Worm (Caenorhabditis elegans) whole organism, young adult: Measurements from ENCODE around the gene arrd-17.

Experiments used
- B0019.2 ChIP-seq: fragments of 200-800 bp; sonication (Bioruptor generic); conservative IDR thresholded peaks from 2 replicates; pipeline ENCODE4 v1.3.6; 2022; ENCODE audit warnings: missing genetic modification reagents, missing genetic modification characterization, missing compliant biosample characterization
- B0261.1 ChIP-seq: sonication (generic microtip); optimal IDR thresholded peaks from 2 replicates; lab custom pipeline; 2016; ENCODE audit warnings: mild to moderate bottlenecking, missing genetic modification characterization, moderate library complexity, missing compliant biosample characterization
- F33H1.4 ChIP-seq: fragments of 200-800 bp; sonication (Bioruptor generic); IDR thresholded peaks from 2 replicates; pipeline ENCODE4 v1.3.6; 2022; ENCODE audit warnings: missing genetic modification reagents, missing genetic modification characterization, missing compliant biosample characterization
- F49E8.2 ChIP-seq: sonication (generic microtip); optimal IDR thresholded peaks from 3 replicates; lab custom pipeline; 2017; ENCODE audit warnings: missing genetic modification characterization, mild to moderate bottlenecking, missing compliant biosample characterization, antibody characterized with exemption, moderate library complexity; ENCODE audit not compliant: insufficient read depth
- F57C9.4 ChIP-seq: sonication (generic microtip); optimal IDR thresholded peaks from 2 replicates; lab custom pipeline; 2017; ENCODE audit warnings: mild to moderate bottlenecking, missing genetic modification characterization, missing compliant biosample characterization
- K12H6.12 ChIP-seq: fragments of 200-800 bp; sonication (Bioruptor generic); optimal IDR thresholded peaks from 2 replicates; lab custom pipeline; 2018; ENCODE audit warnings: mild to moderate bottlenecking, missing genetic modification characterization, missing compliant biosample characterization
- T26A5.8 ChIP-seq: sonication (generic microtip); optimal IDR thresholded peaks from 2 replicates; lab custom pipeline; 2016; ENCODE audit warnings: missing genetic modification characterization, missing compliant biosample characterization
- Y79H2A.3 ChIP-seq: fragments of 200-800 bp; sonication (Bioruptor generic); conservative IDR thresholded peaks from 2 replicates; pipeline ENCODE4 v1.3.6; 2022; ENCODE audit warnings: missing genetic modification reagents, missing genetic modification characterization, missing compliant biosample characterization
- attf-3 ChIP-seq: fragments of 200-800 bp; sonication (Bioruptor generic); conservative IDR thresholded peaks from 2 replicates; pipeline ENCODE4 v1.3.6; 2022; ENCODE audit warnings: missing genetic modification reagents, missing genetic modification characterization, missing compliant biosample characterization
- cebp-2 ChIP-seq: fragments of 200-800 bp; sonication (Bioruptor generic); IDR thresholded peaks from 2 replicates; pipeline ENCODE4 v1.3.6; 2022; ENCODE audit warnings: missing genetic modification characterization, missing compliant biosample characterization
- ceh-91 ChIP-seq: fragments of 200-800 bp; sonication (Bioruptor generic); IDR thresholded peaks from 2 replicates; pipeline ENCODE4 v1.3.6; 2022; ENCODE audit warnings: missing genetic modification reagents, missing genetic modification characterization, missing compliant biosample characterization
- die-1 ChIP-seq: sonication (generic microtip); optimal IDR thresholded peaks from 2 replicates; lab custom pipeline; 2016; ENCODE audit warnings: missing genotype, mild to moderate bottlenecking, missing genetic modification characterization, missing compliant biosample characterization
- egrh-3 ChIP-seq: fragments of 200-800 bp; sonication (Bioruptor generic); IDR thresholded peaks from 2 replicates; pipeline ENCODE4 v1.3.6; 2022; ENCODE audit warnings: missing genetic modification reagents, missing genetic modification characterization, missing compliant biosample characterization
- him-1 ChIP-seq: sonication (generic microtip); optimal IDR thresholded peaks from 2 replicates; lab custom pipeline; 2016; ENCODE audit warnings: missing genotype, missing genetic modification reagents, missing genetic modification characterization, missing compliant biosample characterization
- hmg-1.2 ChIP-seq: fragments of 200-800 bp; sonication (Bioruptor generic); IDR thresholded peaks from 2 replicates; pipeline ENCODE4 v1.3.6; 2022; ENCODE audit warnings: missing genetic modification reagents, missing genetic modification characterization, missing compliant biosample characterization
- lin-35 ChIP-seq, 3 experiments: fragments of 150-350 bp in 2 of 3; sonication (generic microtip) in 1 of 3; optimal IDR thresholded peaks; 2 replicates each; lab custom pipeline; 2014 to 2018; ENCODE audit warnings: missing biosample characterization in 3 of 3, missing genetic modification characterization in 3 of 3, missing genetic modification reagents in 3 of 3
- lin-54 ChIP-seq: fragments of 200-800 bp; sonication (Bioruptor generic); optimal IDR thresholded peaks from 2 replicates; lab custom pipeline; 2018; ENCODE audit warnings: mild to moderate bottlenecking, missing genetic modification characterization, missing compliant biosample characterization
- lsl-1 ChIP-seq: fragments of 200-800 bp; sonication (Bioruptor generic); optimal IDR thresholded peaks from 2 replicates; lab custom pipeline; 2018; ENCODE audit warnings: mild to moderate bottlenecking, missing genetic modification characterization, moderate library complexity, missing compliant biosample characterization
- madf-6 ChIP-seq: fragments of 200-800 bp; sonication (Bioruptor generic); IDR thresholded peaks from 2 replicates; pipeline ENCODE4 v1.3.6; 2022; ENCODE audit warnings: missing genetic modification reagents, missing genetic modification characterization, missing compliant biosample characterization
- mel-28 ChIP-seq: sonication (generic microtip); optimal IDR thresholded peaks from 2 replicates; lab custom pipeline; 2016; ENCODE audit warnings: borderline replicate concordance, mild to moderate bottlenecking, missing genetic modification characterization, missing compliant biosample characterization
- mxl-1 ChIP-seq: sonication (generic microtip); optimal IDR thresholded peaks from 2 replicates; lab custom pipeline; 2016; ENCODE audit warnings: missing genetic modification characterization, missing compliant biosample characterization
- nhr-80 ChIP-seq: sonication (generic microtip); optimal IDR thresholded peaks from 2 replicates; lab custom pipeline; 2016; ENCODE audit warnings: missing genetic modification characterization, missing compliant biosample characterization
- repo-1 ChIP-seq: sonication (generic microtip); optimal IDR thresholded peaks from 2 replicates; lab custom pipeline; 2017; ENCODE audit warnings: mild to moderate bottlenecking, missing genetic modification characterization, missing compliant biosample characterization
- snpc-4 ChIP-seq, 5 experiments: fragments of 150-350 bp in 1 of 5; sonication (generic microtip) in 4 of 5; optimal IDR thresholded peaks; 2 replicates each; lab custom pipeline; 2014 to 2018; ENCODE audit warnings: missing genetic modification characterization in 5 of 5, missing biosample characterization in 3 of 5, antibody characterized with exemption in 2 of 5, mild to moderate bottlenecking in 2 of 5, missing compliant biosample characterization in 2 of 5, missing genotype in 2 of 5, moderate library complexity in 2 of 5, missing genetic modification reagents in 1 of 5
- tlf-1 ChIP-seq: fragments of 200-800 bp; sonication (Bioruptor generic); optimal IDR thresholded peaks from 2 replicates; lab custom pipeline; 2018; ENCODE audit warnings: mild to moderate bottlenecking, missing genetic modification characterization, missing compliant biosample characterization
- xnd-1 ChIP-seq: sonication (generic microtip); optimal IDR thresholded peaks from 2 replicates; lab custom pipeline; 2016; ENCODE audit warnings: missing genotype, missing genetic modification reagents, missing genetic modification characterization, missing compliant biosample characterization
- zfh-2 ChIP-seq: fragments of 200-800 bp; sonication (Bioruptor generic); conservative IDR thresholded peaks from 2 replicates; pipeline ENCODE4 v1.3.6; 2022; ENCODE audit warnings: missing genetic modification reagents, missing genetic modification characterization, missing compliant biosample characterization
- ztf-18 ChIP-seq: sonication (generic microtip); optimal IDR thresholded peaks from 2 replicates; lab custom pipeline; 2016; ENCODE audit warnings: missing genotype, mild to moderate bottlenecking, missing genetic modification characterization, missing compliant biosample characterization
- ztf-3 ChIP-seq: fragments of 200-800 bp; sonication (Bioruptor generic); optimal IDR thresholded peaks from 2 replicates; lab custom pipeline; 2018; ENCODE audit warnings: mild to moderate bottlenecking, missing genetic modification characterization, missing compliant biosample characterization

Gene arrd-17

ce11 chrIII:13640869-13641268, 10.3 kb upstream of the arrd-17 start:
- TF ChIP-seq madf-6 (GFP tag; lab: Robert Waterston, UW) (0 out of 2 replicates have a peak, but pooled peaks have one; percentile 30), xnd-1 (tag; lab: Kevin White, UChicago) (peak; percentile 53), F57C9.4 (tag; lab: Kevin White, UChicago) (no peak), lsl-1 (GFP tag; lab: Kevin White, UChicago) (peak; percentile 76), F33H1.4 (GFP tag; lab: Robert Waterston, UW) (peak; percentile 57), die-1 (tag; lab: Kevin White, UChicago) (no peak), ztf-18 (tag; lab: Kevin White, UChicago) (no peak)

ce11 chrIII:13640003-13640499, 9.4 kb upstream of the arrd-17 start:
- TF ChIP-seq zfh-2 (peak; percentile 61), T26A5.8 (no peak), hmg-1.2 (GFP tag; lab: Robert Waterston, UW) (no peak), egrh-3 (GFP tag; lab: Robert Waterston, UW) (peak; percentile 21; the same call in 1 of the 2 replicates), K12H6.12 (tag; lab: Kevin White, UChicago) (no peak)

DNA sequence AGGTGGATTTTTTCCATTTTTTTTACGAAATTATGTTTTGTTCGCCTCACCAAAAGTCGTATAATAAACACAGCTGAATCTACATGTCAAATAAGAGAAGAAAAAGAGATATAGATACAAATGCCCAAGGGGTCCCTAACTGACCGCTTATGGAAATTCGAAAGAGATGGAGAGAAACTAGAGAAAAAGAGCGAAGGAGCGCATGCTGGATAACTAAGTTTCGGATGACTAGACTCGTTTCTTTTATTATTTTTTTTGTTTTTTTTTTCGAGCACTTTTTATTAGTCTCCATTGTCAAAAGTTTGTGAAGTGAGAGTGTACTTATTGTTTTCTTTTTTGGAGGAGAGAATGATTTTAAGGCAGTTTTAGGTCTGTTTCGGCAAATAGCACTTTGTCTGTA, 7.1 kb upstream of the arrd-17 start:
- no peak for TF ChIP-seq ztf-3

DNA sequence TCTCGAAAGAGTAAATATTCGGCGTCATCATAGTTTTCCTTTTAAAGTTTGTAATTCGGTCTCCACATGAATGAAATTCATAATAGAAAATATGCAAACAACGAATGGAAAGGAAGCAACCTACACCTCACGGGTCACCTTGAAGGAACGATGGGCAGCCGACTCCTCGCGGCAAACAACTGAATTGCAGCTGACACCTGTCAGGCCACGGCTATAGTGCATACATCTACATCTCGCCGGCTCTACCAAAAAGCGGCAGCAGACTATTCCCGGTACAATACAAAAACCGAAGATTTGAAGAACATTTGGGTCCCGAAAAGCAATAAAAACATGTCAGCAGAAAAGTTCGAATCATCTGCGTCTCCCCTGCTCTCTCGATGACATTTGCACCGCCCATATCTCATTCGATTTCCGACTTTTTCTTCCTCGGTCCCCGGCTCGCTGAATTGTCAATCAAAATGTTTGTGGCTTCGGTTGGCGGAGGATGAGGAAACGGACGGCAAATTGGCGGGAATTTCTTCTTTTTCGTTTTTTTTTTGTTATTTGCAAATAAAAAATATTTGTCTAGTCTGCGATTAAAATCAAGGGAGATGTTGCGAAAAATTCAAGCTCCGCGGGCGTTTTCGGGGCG, 5.2 kb upstream of the arrd-17 start:
- TF ChIP-seq zfh-2 (peak; percentile 70), ceh-91 (no peak), lin-35 (GFP tag; optimal IDR thresholded peaks at IDR 0.05; lab: Kevin White, UChicago) (peak in 1 of 3 experiments; percentile 21), snpc-4 (GFP tag; optimal IDR thresholded peaks at IDR 0.05; lab: Kevin White, UChicago) (no peak), snpc-4 (tag; optimal IDR thresholded peaks at IDR 0.05; lab: Kevin White, UChicago) (peak in 2 of 4 experiments; percentile 17 to 51), cebp-2 (GFP tag; lab: Robert Waterston, UW) (0 out of 2 replicates have a peak, but pooled peaks have one; percentile 37)

DNA sequence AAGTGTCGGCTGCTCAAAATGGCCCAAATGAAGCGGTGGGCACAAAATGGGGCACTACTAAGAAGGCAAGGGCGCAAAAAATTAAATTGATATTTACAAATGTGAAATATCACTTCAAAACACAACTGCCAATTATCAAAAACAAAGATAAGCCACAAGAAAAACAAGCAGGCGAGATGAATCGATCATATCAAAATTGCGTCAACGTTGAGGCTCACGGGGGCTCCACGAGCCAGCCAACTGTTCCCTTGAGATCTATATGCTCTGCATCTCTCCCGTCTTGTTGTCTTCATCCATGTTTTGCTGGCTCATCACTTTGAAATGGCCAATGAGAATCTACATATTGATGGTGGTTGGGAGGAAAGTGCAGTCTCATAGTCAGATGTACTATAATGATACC, 4.6 kb upstream of the arrd-17 start:
- TF ChIP-seq B0261.1 (tag; lab: Kevin White, UChicago) (no peak), lin-54 (no peak), snpc-4 (GFP tag; optimal IDR thresholded peaks at IDR 0.05; lab: Kevin White, UChicago) (no peak), snpc-4 (tag; optimal IDR thresholded peaks at IDR 0.05; lab: Kevin White, UChicago) (peak in 1 of 4 experiments; percentile 1), tlf-1 (no peak), Y79H2A.3 (GFP tag; lab: Robert Waterston, UW) (no peak), repo-1 (no peak), mxl-1 (no peak)
- TF ChIP-seq, all 124 proteins: peak for 1

DNA sequence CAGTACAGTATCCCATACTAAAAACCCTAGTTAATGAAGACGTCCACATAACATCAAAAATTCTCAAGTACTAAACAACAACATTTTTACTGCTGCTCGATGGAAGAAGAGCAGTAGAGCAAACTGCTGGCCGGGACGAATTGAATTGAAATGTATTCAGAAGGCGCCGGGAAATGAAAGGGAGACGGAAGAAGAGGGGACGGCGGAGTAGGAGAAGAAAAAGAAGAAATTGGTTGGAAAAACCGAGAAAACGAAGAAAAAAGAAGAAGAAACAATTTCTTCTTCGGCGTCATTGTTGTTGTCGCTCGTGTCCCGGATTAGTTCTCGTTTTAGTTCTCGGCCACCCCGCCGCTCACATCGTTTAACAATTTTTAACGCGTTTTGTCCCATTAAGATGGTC, 3.2 kb upstream of the arrd-17 start:
- no peak for TF ChIP-seq attf-3
- no peak for TF ChIP-seq F49E8.2
- TF ChIP-seq B0019.2 (GFP tag; lab: Robert Waterston, UW), result no peak
- TF ChIP-seq mel-28, result no peak

DNA sequence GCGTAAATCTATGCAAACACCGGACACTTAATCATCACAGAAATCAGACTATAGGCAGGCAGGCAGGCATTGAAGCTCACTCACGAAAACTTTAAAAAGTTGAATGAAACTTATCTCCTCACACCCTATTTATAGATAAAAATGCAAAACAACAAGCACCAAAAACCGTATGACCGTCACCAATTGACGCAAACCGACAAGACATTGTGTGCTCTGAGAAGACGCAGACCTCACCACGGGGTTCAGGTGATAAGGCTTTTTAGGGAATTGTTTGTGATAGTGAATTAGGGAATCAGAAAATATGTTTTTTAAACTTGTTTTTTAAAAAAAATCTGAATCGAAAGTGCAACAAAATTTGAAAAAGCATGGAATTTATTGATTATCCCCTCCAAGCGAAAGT, 3.9 kb downstream of the arrd-17 start, which contains the start of gene T12D8.5:
TSS of gene T12D8.5 (minus strand) at position 95 of the 400 bp plus-strand sequence.
- TF ChIP-seq nhr-80 (tag; lab: Kevin White, UChicago) (peak; percentile 39), him-1 (no peak)
